Worm (Caenorhabditis elegans) whole organism, late embryonic: Measurements from ENCODE around the gene klp-6.
"Not testable (repeated sequence)": the region's sequence is repeated elsewhere in the genome, so short reads cannot be mapped to it uniquely, and the experiment has no call there.

Source experiments
- C08G9.2 ChIP-seq: sonication (generic microtip); optimal IDR thresholded peaks from 2 replicates; lab custom pipeline; 2016; ENCODE audit warnings: mild to moderate bottlenecking, missing genetic modification characterization, moderate library complexity, missing compliant biosample characterization
- F13H6.1 ChIP-seq: sonication (generic microtip); optimal IDR thresholded peaks from 2 replicates; lab custom pipeline; 2016; ENCODE audit warnings: missing genetic modification characterization, missing compliant biosample characterization
- K02D7.2 ChIP-seq: sonication (generic microtip); optimal IDR thresholded peaks from 2 replicates; lab custom pipeline; 2017; ENCODE audit warnings: mild to moderate bottlenecking, missing genetic modification characterization, missing compliant biosample characterization
- T23F11.4 ChIP-seq: fragments of 200-800 bp; sonication (Bioruptor generic); optimal IDR thresholded peaks from 2 replicates; lab custom pipeline; 2018; ENCODE audit warnings: mild to moderate bottlenecking, missing genetic modification characterization, missing compliant biosample characterization
- ahr-1 ChIP-seq: sonication (generic microtip); optimal IDR thresholded peaks from 2 replicates; lab custom pipeline; 2016; ENCODE audit warnings: missing genetic modification characterization, missing compliant biosample characterization
- ceh-14 ChIP-seq: sonication (generic microtip); optimal IDR thresholded peaks from 2 replicates; lab custom pipeline; 2016; ENCODE audit warnings: missing genotype, missing genetic modification characterization, missing compliant biosample characterization
- ceh-19 ChIP-seq: fragments of 200-800 bp; sonication (Bioruptor generic); optimal IDR thresholded peaks from 2 replicates; lab custom pipeline; 2018; ENCODE audit warnings: mild to moderate bottlenecking, missing genetic modification characterization, missing compliant biosample characterization
- ceh-2 ChIP-seq: sonication (generic microtip); optimal IDR thresholded peaks from 2 replicates; lab custom pipeline; 2016; ENCODE audit warnings: missing genotype, missing genetic modification characterization, missing compliant biosample characterization
- ceh-22 ChIP-seq: sonication (generic microtip); optimal IDR thresholded peaks from 2 replicates; lab custom pipeline; 2017; ENCODE audit warnings: missing biosample characterization, missing genetic modification characterization
- ceh-31 ChIP-seq: sonication (generic microtip); optimal IDR thresholded peaks from 2 replicates; lab custom pipeline; 2016; ENCODE audit warnings: missing genetic modification characterization, missing compliant biosample characterization
- ceh-34 ChIP-seq: sonication (generic microtip); optimal IDR thresholded peaks from 2 replicates; lab custom pipeline; 2016; ENCODE audit warnings: mild to moderate bottlenecking, missing genetic modification characterization, missing compliant biosample characterization
- ceh-45 ChIP-seq: fragments of 200-800 bp; sonication (Bioruptor generic); IDR thresholded peaks from 2 replicates; pipeline ENCODE4 v1.3.6; 2022; ENCODE audit warnings: missing genetic modification reagents, missing genetic modification characterization, missing compliant biosample characterization
- ceh-6 ChIP-seq: fragments of 200-800 bp; sonication (Bioruptor generic); optimal IDR thresholded peaks from 2 replicates; lab custom pipeline; 2018; ENCODE audit warnings: mild to moderate bottlenecking, missing genetic modification characterization, missing compliant biosample characterization
- dmd-4 ChIP-seq: sonication (generic microtip); optimal IDR thresholded peaks from 2 replicates; lab custom pipeline; 2016; ENCODE audit warnings: borderline replicate concordance, missing genetic modification characterization, missing compliant biosample characterization
- elt-2 ChIP-seq: sonication (generic microtip); optimal IDR thresholded peaks from 2 replicates; lab custom pipeline; 2016; ENCODE audit warnings: missing genetic modification reagents, missing genetic modification characterization, missing compliant biosample characterization
- elt-4 ChIP-seq: sonication (generic microtip); optimal IDR thresholded peaks from 2 replicates; lab custom pipeline; 2016; ENCODE audit warnings: missing genetic modification characterization, missing compliant biosample characterization
- ets-4 ChIP-seq: sonication (generic microtip); optimal IDR thresholded peaks from 2 replicates; lab custom pipeline; 2016; ENCODE audit warnings: missing genetic modification characterization, missing compliant biosample characterization
- fax-1 ChIP-seq: sonication (generic microtip); optimal IDR thresholded peaks from 2 replicates; lab custom pipeline; 2016; ENCODE audit warnings: missing genotype, missing genetic modification characterization, missing compliant biosample characterization
- hlh-8 ChIP-seq: sonication (generic microtip); optimal IDR thresholded peaks from 2 replicates; lab custom pipeline; 2016; ENCODE audit warnings: missing genotype, missing genetic modification characterization, missing compliant biosample characterization
- lim-6 ChIP-seq: sonication (generic microtip); optimal IDR thresholded peaks from 2 replicates; lab custom pipeline; 2016; ENCODE audit warnings: missing genetic modification characterization, missing compliant biosample characterization
- mec-3 ChIP-seq: sonication (generic microtip); optimal IDR thresholded peaks from 2 replicates; lab custom pipeline; 2016; ENCODE audit warnings: borderline replicate concordance, missing genetic modification characterization, missing compliant biosample characterization
- nfya-1 ChIP-seq: sonication (generic microtip); optimal IDR thresholded peaks from 2 replicates; lab custom pipeline; 2017; ENCODE audit warnings: missing genetic modification characterization, mild to moderate bottlenecking, missing compliant biosample characterization, antibody characterized with exemption, moderate library complexity
- nhr-232 ChIP-seq: sonication (generic microtip); optimal IDR thresholded peaks from 2 replicates; lab custom pipeline; 2016; ENCODE audit warnings: missing genetic modification characterization, missing compliant biosample characterization
- odd-2 ChIP-seq: sonication (generic microtip); optimal IDR thresholded peaks from 2 replicates; lab custom pipeline; 2017; ENCODE audit warnings: antibody characterized with exemption, mild to moderate bottlenecking, missing genetic modification characterization, missing compliant biosample characterization
- pat-9 ChIP-seq: fragments of 200-800 bp; sonication (Bioruptor generic); optimal IDR thresholded peaks from 2 replicates; lab custom pipeline; 2018; ENCODE audit warnings: mild to moderate bottlenecking, missing genetic modification characterization, moderate library complexity, missing compliant biosample characterization
- pax-1 ChIP-seq: fragments of 150-350 bp; optimal IDR thresholded peaks from 2 replicates; lab custom pipeline; 2014; ENCODE audit warnings: missing biosample characterization, missing genetic modification characterization
- pha-4 ChIP-seq: fragments of 150-350 bp; optimal IDR thresholded peaks from 2 replicates; lab custom pipeline; 2018; ENCODE audit warnings: missing biosample characterization, missing genetic modification reagents, missing genetic modification characterization
- pqm-1 ChIP-seq: sonication (generic microtip); optimal IDR thresholded peaks from 2 replicates; lab custom pipeline; 2016; ENCODE audit warnings: missing genetic modification characterization, missing compliant biosample characterization
- pros-1 ChIP-seq: fragments of 150-350 bp; optimal IDR thresholded peaks from 2 replicates; lab custom pipeline; 2014; ENCODE audit warnings: missing biosample characterization, missing genetic modification reagents, missing genetic modification characterization
- ref-2 ChIP-seq: sonication (generic microtip); optimal IDR thresholded peaks from 2 replicates; lab custom pipeline; 2016; ENCODE audit warnings: missing genetic modification characterization, missing compliant biosample characterization
- rnt-1 ChIP-seq: sonication (generic microtip); optimal IDR thresholded peaks from 2 replicates; lab custom pipeline; 2016; ENCODE audit warnings: missing genetic modification characterization, missing compliant biosample characterization
- sdc-2 ChIP-seq: sonication (generic microtip); optimal IDR thresholded peaks from 2 replicates; lab custom pipeline; 2016; ENCODE audit warnings: missing genotype, missing genetic modification characterization, missing compliant biosample characterization
- syd-9 ChIP-seq: sonication (generic microtip); optimal IDR thresholded peaks from 2 replicates; lab custom pipeline; 2016; ENCODE audit warnings: mild to moderate bottlenecking, missing genetic modification characterization, moderate library complexity, missing compliant biosample characterization
- tbx-2 ChIP-seq: sonication (generic microtip); optimal IDR thresholded peaks from 2 replicates; lab custom pipeline; 2016; ENCODE audit warnings: missing genetic modification characterization, missing compliant biosample characterization
- tbx-7 ChIP-seq: sonication (generic microtip); optimal IDR thresholded peaks from 2 replicates; lab custom pipeline; 2016; ENCODE audit warnings: missing genotype, missing genetic modification characterization, missing compliant biosample characterization
- unc-3 ChIP-seq, 2 experiments: fragments of 200-800 bp in 1 of 2; sonication (Bioruptor generic) in 1 of 2; sonication (generic microtip) in 1 of 2; conservative IDR thresholded peaks in 1 of 2; optimal IDR thresholded peaks in 1 of 2; 2 replicates each; pipeline versions ENCODE4 v1.3.6 to Lab custom; 2016 to 2022; ENCODE audit warnings: missing compliant biosample characterization in 2 of 2, missing genetic modification characterization in 2 of 2, missing genetic modification reagents in 1 of 2
- unc-42 ChIP-seq: sonication (generic microtip); optimal IDR thresholded peaks from 2 replicates; lab custom pipeline; 2016; ENCODE audit warnings: missing genotype, missing genetic modification characterization, missing compliant biosample characterization
- zip-5 ChIP-seq: sonication (generic microtip); optimal IDR thresholded peaks from 2 replicates; lab custom pipeline; 2016; ENCODE audit warnings: missing genetic modification characterization, missing compliant biosample characterization
- ztf-16 ChIP-seq: sonication (generic microtip); optimal IDR thresholded peaks from 2 replicates; lab custom pipeline; 2017; ENCODE audit warnings: missing genetic modification characterization, missing compliant biosample characterization

Gene klp-6

DNA sequence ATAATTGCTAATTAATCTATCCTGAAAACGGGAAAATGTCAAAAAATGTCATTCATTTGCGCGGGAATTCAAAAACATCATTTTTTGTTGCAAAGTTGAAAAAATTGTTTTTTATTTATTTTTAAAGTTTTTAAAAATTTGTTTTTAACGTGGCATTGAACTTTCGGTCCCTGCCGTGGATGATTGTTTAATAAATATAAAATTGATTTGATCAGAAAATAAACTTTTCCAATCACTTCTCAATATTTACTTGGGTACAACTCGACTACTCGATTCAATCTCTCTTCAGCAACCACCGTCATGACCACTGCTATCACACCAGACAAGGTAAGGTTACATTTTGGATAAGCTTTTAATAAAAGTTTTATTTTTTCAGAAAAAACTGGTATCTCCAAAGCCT is 31.7 kb downstream of the klp-6 start, which contains the start of gene C45G9.4:
C45G9.4 (plus strand) TSS at position 301 of the 400 bp plus-strand sequence.
- not testable (repeated sequence) for TF ChIP-seq ceh-34, odd-2, F13H6.1 (tag; lab: Kevin White, UChicago)

ce11 chrIII:5068675-5069233 is 38.0 kb downstream of the klp-6 start, which contains the start of the genes C45G9.11 and C45G9.2:
TSS of gene C45G9.11 (minus strand) at chrIII:5068725.
TSS of gene C45G9.2 (plus strand) at chrIII:5069066.
- TF ChIP-seq sdc-2 (tag; lab: Kevin White, UChicago) (peak; percentile 28), ceh-2 (peak; percentile 91), ceh-31 (tag; lab: Kevin White, UChicago) (peak; percentile 96), elt-2 (tag; lab: Kevin White, UChicago) (peak; percentile 41), ztf-16 (peak; percentile 8), nhr-232 (tag; lab: Kevin White, UChicago) (no peak), pat-9 (tag; lab: Kevin White, UChicago) (no peak), syd-9 (tag; lab: Kevin White, UChicago) (peak; percentile 44), rnt-1 (tag; lab: Kevin White, UChicago) (peak; percentile 74), K02D7.2 (tag; lab: Kevin White, UChicago) (no peak), nfya-1 (tag; lab: Kevin White, UChicago) (no peak), tbx-2 (tag; lab: Kevin White, UChicago) (peak; percentile 85), pax-1 (tag; lab: Kevin White, UChicago) (peak; percentile 21), ceh-6 (GFP tag; lab: Kevin White, UChicago) (no peak), zip-5 (peak; percentile 81), unc-3 (GFP tag; conservative IDR thresholded peaks at IDR 0.05; lab: Robert Waterston, UW) (no peak), unc-3 (tag; optimal IDR thresholded peaks at IDR 0.05; lab: Kevin White, UChicago) (no peak), lim-6 (tag; lab: Kevin White, UChicago) (peak; percentile 70), tbx-7 (tag; lab: Kevin White, UChicago) (peak; percentile 93), pqm-1 (tag; lab: Kevin White, UChicago) (peak; percentile 57), unc-42 (tag; lab: Kevin White, UChicago) (peak; percentile 74), ceh-45 (no peak), T23F11.4 (GFP tag; lab: Kevin White, UChicago) (no peak), pha-4 (tag; lab: Kevin White, UChicago) (no peak), ets-4 (tag; lab: Kevin White, UChicago) (peak; percentile 99), hlh-8 (tag; lab: Kevin White, UChicago) (peak; percentile 89), pros-1 (tag; lab: Kevin White, UChicago) (no peak), ceh-22 (no peak), F13H6.1 (tag; lab: Kevin White, UChicago) (peak; percentile 45), mec-3 (tag; lab: Kevin White, UChicago) (peak; percentile 68), ahr-1 (peak; percentile 60), ceh-19 (GFP tag; lab: Kevin White, UChicago) (no peak), fax-1 (tag; lab: Kevin White, UChicago) (peak; percentile 19), dmd-4 (tag; lab: Kevin White, UChicago) (no peak), C08G9.2 (tag; lab: Kevin White, UChicago) (peak; percentile 96), ceh-34 (tag; lab: Kevin White, UChicago) (peak; percentile 47), ref-2 (tag; lab: Kevin White, UChicago) (peak; percentile 81), elt-4 (tag; lab: Kevin White, UChicago) (no peak), ceh-14 (tag; lab: Kevin White, UChicago) (peak; percentile 59)
- TF ChIP-seq, all 69 proteins: peak for 24
